Fruit fly (Drosophila melanogaster) whole organism, embryonic: ENCODE data around the gene CG18473.
A peak's percentile ranks its signal among the peaks of the same experiment; 100 is the strongest.

Source experiments
- Ada2b ChIP-seq: fragments of 200-800 bp; sonication (Bioruptor generic); IDR thresholded peaks from 2 replicates; pipeline ENCODE4 v1.3.6; 2022; ENCODE audit warnings: missing biosample characterization, missing genetic modification characterization
- CG10147 ChIP-seq: fragments of 200-800 bp; sonication (Bioruptor generic); optimal IDR thresholded peaks from 2 replicates; lab custom pipeline; 2019; ENCODE audit warnings: missing biosample characterization, mild to moderate bottlenecking, missing genetic modification characterization, moderate library complexity
- CG10543 ChIP-seq: fragments of 200-800 bp; sonication (Bioruptor generic); optimal IDR thresholded peaks from 3 replicates; lab custom pipeline; 2017; ENCODE audit warnings: missing biosample characterization, mild to moderate bottlenecking, missing genetic modification characterization, moderate library complexity
- CG10565 ChIP-seq: fragments of 200-800 bp; sonication (Bioruptor generic); optimal IDR thresholded peaks from 3 replicates; lab custom pipeline; 2016; ENCODE audit warnings: missing biosample characterization, mild to moderate bottlenecking, missing genetic modification characterization
- CG12299 ChIP-seq: fragments of 200-800 bp; sonication (Bioruptor generic); optimal IDR thresholded peaks from 2 replicates; lab custom pipeline; 2018; ENCODE audit warnings: missing biosample characterization, mild to moderate bottlenecking, missing genetic modification characterization
- CG12744 ChIP-seq: fragments of 200-800 bp; sonication (Bioruptor generic); optimal IDR thresholded peaks from 2 replicates; lab custom pipeline; 2016; ENCODE audit warnings: missing biosample characterization, missing genetic modification characterization
- CG12769 ChIP-seq: fragments of 200-800 bp; sonication (Bioruptor generic); optimal IDR thresholded peaks from 2 replicates; lab custom pipeline; 2019; ENCODE audit warnings: missing biosample characterization, mild to moderate bottlenecking, missing genetic modification characterization, moderate library complexity
- CG1792 ChIP-seq: fragments of 200-800 bp; sonication (Bioruptor generic); optimal IDR thresholded peaks from 2 replicates; lab custom pipeline; 2016; ENCODE audit warnings: missing biosample characterization, missing genetic modification characterization
- CG18262 ChIP-seq: fragments of 200-800 bp; optimal IDR thresholded peaks from 3 replicates; lab custom pipeline; 2019; ENCODE audit warnings: missing biosample characterization, mild to moderate bottlenecking, missing genetic modification characterization, moderate library complexity
- CG1832 ChIP-seq: fragments of 200-800 bp; sonication (Bioruptor generic); optimal IDR thresholded peaks from 2 replicates; lab custom pipeline; 2017; ENCODE audit warnings: missing biosample characterization, mild to moderate bottlenecking, missing genetic modification characterization, inconsistent platforms
- CG18476 ChIP-seq: fragments of 200-800 bp; sonication (Bioruptor generic); optimal IDR thresholded peaks from 2 replicates; lab custom pipeline; 2016; ENCODE audit warnings: missing biosample characterization, mild to moderate bottlenecking, missing genetic modification characterization
- CG2120 ChIP-seq: fragments of 200-800 bp; sonication (Bioruptor generic); optimal IDR thresholded peaks from 3 replicates; lab custom pipeline; 2016; ENCODE audit warnings: missing biosample characterization, missing genetic modification characterization
- CG30020 ChIP-seq: fragments of 200-800 bp; optimal IDR thresholded peaks from 2 replicates; lab custom pipeline; 2019; ENCODE audit warnings: missing biosample characterization, mild to moderate bottlenecking, missing genetic modification characterization, moderate library complexity
- CG3407 ChIP-seq: fragments of 200-800 bp; sonication (Bioruptor generic); optimal IDR thresholded peaks from 2 replicates; lab custom pipeline; 2018; ENCODE audit warnings: missing biosample characterization, mild to moderate bottlenecking, missing genetic modification characterization
- CG4617 ChIP-seq: fragments of 200-800 bp; sonication (Bioruptor generic); optimal IDR thresholded peaks from 3 replicates; lab custom pipeline; 2016; ENCODE audit warnings: missing biosample characterization, missing genetic modification characterization, borderline replicate concordance
- CG5953 ChIP-seq: fragments of 200-800 bp; sonication (Bioruptor generic); IDR thresholded peaks from 2 replicates; pipeline ENCODE4 v1.3.6; 2022; ENCODE audit warnings: missing biosample characterization, missing genetic modification characterization
- CG6254 ChIP-seq: fragments of 200-800 bp; sonication (Bioruptor generic); optimal IDR thresholded peaks from 3 replicates; lab custom pipeline; 2017; ENCODE audit warnings: mild to moderate bottlenecking, missing biosample characterization, missing genetic modification reagents, missing genetic modification characterization
- CG8281 ChIP-seq: fragments of 200-800 bp; sonication (Bioruptor generic); optimal IDR thresholded peaks from 2 replicates; lab custom pipeline; 2018; ENCODE audit warnings: missing biosample characterization, mild to moderate bottlenecking, missing genetic modification characterization, moderate library complexity
- D19B ChIP-seq: fragments of 200-800 bp; sonication (Bioruptor generic); optimal IDR thresholded peaks from 2 replicates; lab custom pipeline; 2017; ENCODE audit warnings: missing biosample characterization, mild to moderate bottlenecking, missing genetic modification characterization
- Dip2 ChIP-seq: fragments of 200-800 bp; sonication (Bioruptor generic); IDR thresholded peaks from 2 replicates; pipeline ENCODE4 v1.3.6; 2022; ENCODE audit warnings: missing biosample characterization, missing genetic modification characterization
- E2f2 ChIP-seq: fragments of 200-800 bp; sonication (Bioruptor generic); IDR thresholded peaks from 2 replicates; pipeline ENCODE4 v1.3.6; 2022; ENCODE audit warnings: missing biosample characterization, missing genetic modification characterization
- Eip74EF ChIP-seq, 2 experiments: fragments of 200-800 bp in 1 of 2; fragments of >200 bp in 1 of 2; sonication (Bioruptor generic) in 1 of 2; optimal IDR thresholded peaks; 2 replicates each; lab custom pipeline; 2017 to 2019; ENCODE audit warnings: missing biosample characterization in 2 of 2, missing genetic modification characterization in 2 of 2, mild to moderate bottlenecking in 1 of 2, moderate library complexity in 1 of 2
- Ets97D ChIP-seq: fragments of 200-800 bp; sonication (Bioruptor generic); optimal IDR thresholded peaks from 3 replicates; lab custom pipeline; 2016; ENCODE audit warnings: missing biosample characterization, missing genetic modification characterization
- HLH4C ChIP-seq: fragments of 200-800 bp; sonication (Bioruptor generic); IDR thresholded peaks from 3 replicates; pipeline ENCODE4 v1.3.6; 2022; ENCODE audit warnings: missing biosample characterization, missing genetic modification characterization; ENCODE audit not compliant: partially characterized antibody
- HmgD ChIP-seq: fragments of 200-800 bp; sonication (Bioruptor generic); optimal IDR thresholded peaks from 3 replicates; lab custom pipeline; 2016; ENCODE audit warnings: missing biosample characterization, missing genetic modification characterization
- Hr78 ChIP-seq, 2 experiments: fragments of 200-800 bp in 1 of 2; fragments of >200 bp in 1 of 2; sonication (Bioruptor generic) in 1 of 2; optimal IDR thresholded peaks; 2 replicates each; lab custom pipeline; 2017 to 2019; ENCODE audit warnings: missing biosample characterization in 2 of 2, missing genetic modification characterization in 2 of 2, mild to moderate bottlenecking in 1 of 2, moderate library complexity in 1 of 2
- Lim3 ChIP-seq: fragments of 200-800 bp; sonication (Bioruptor generic); IDR thresholded peaks from 2 replicates; pipeline ENCODE4 v1.3.6; 2022; ENCODE audit warnings: missing biosample characterization, missing genetic modification characterization
- Mad ChIP-seq: fragments of 200-800 bp; sonication (Bioruptor generic); optimal IDR thresholded peaks from 2 replicates; lab custom pipeline; 2016; ENCODE audit warnings: missing biosample characterization, missing genetic modification characterization
- NfI ChIP-seq: fragments of 200-800 bp; sonication (Bioruptor generic); optimal IDR thresholded peaks from 3 replicates; lab custom pipeline; 2018; ENCODE audit warnings: missing biosample characterization, mild to moderate bottlenecking, missing genetic modification characterization, moderate library complexity
- Oli ChIP-seq: fragments of 200-800 bp; sonication (Bioruptor generic); optimal IDR thresholded peaks from 2 replicates; lab custom pipeline; 2018; ENCODE audit warnings: missing biosample characterization, mild to moderate bottlenecking, missing genetic modification characterization, moderate library complexity
- ato ChIP-seq: fragments of 200-800 bp; sonication (Bioruptor generic); IDR thresholded peaks from 2 replicates; pipeline ENCODE4 v1.3.6; 2022; ENCODE audit warnings: missing biosample characterization, missing genetic modification characterization; ENCODE audit not compliant: partially characterized antibody
- bcd ChIP-seq: fragments of 200-800 bp; sonication (Bioruptor generic); optimal IDR thresholded peaks from 2 replicates; lab custom pipeline; 2017; ENCODE audit warnings: missing biosample characterization, mild to moderate bottlenecking, missing genetic modification characterization
- btn ChIP-seq: fragments of 200-800 bp; sonication (Bioruptor generic); optimal IDR thresholded peaks from 2 replicates; lab custom pipeline; 2016; ENCODE audit warnings: missing biosample characterization, missing genetic modification characterization
- chif ChIP-seq, 2 experiments: fragments of 200-800 bp; sonication (Bioruptor generic); optimal IDR thresholded peaks; 3 replicates each; lab custom pipeline; 2016; ENCODE audit warnings: missing biosample characterization in 2 of 2, missing genetic modification characterization in 2 of 2
- dpn ChIP-seq, 2 experiments: fragments of 200-800 bp; sonication (Bioruptor generic); optimal IDR thresholded peaks; 3 replicates each; lab custom pipeline; 2016; ENCODE audit warnings: missing biosample characterization in 2 of 2, missing genetic modification characterization in 2 of 2
- fd3F ChIP-seq: fragments of 200-800 bp; sonication (Bioruptor generic); optimal IDR thresholded peaks from 2 replicates; lab custom pipeline; 2018; ENCODE audit warnings: missing biosample characterization, mild to moderate bottlenecking, missing genetic modification characterization, moderate library complexity
- mam ChIP-seq: fragments of 200-800 bp; sonication (Bioruptor generic); optimal IDR thresholded peaks from 3 replicates; lab custom pipeline; 2016; ENCODE audit warnings: missing biosample characterization, missing genetic modification characterization
- mirr ChIP-seq: fragments of 200-800 bp; sonication (Bioruptor generic); optimal IDR thresholded peaks from 3 replicates; lab custom pipeline; 2018; ENCODE audit warnings: missing biosample characterization, mild to moderate bottlenecking, missing genetic modification characterization
- nerfin-2 ChIP-seq: fragments of 200-800 bp; sonication (Bioruptor generic); IDR thresholded peaks from 2 replicates; pipeline ENCODE4 v1.3.6; 2022; ENCODE audit warnings: missing biosample characterization, missing genetic modification characterization; ENCODE audit not compliant: partially characterized antibody
- nmo ChIP-seq: fragments of 200-800 bp; sonication (Bioruptor generic); optimal IDR thresholded peaks from 2 replicates; lab custom pipeline; 2018; ENCODE audit warnings: missing biosample characterization, mild to moderate bottlenecking, missing genetic modification characterization, moderate library complexity
- sens-2 ChIP-seq: fragments of 200-800 bp; sonication (Bioruptor generic); IDR thresholded peaks from 2 replicates; pipeline ENCODE4 v1.3.6; 2022; ENCODE audit warnings: missing biosample characterization, missing genetic modification characterization
- sqz ChIP-seq: fragments of 200-800 bp; sonication (Bioruptor generic); optimal IDR thresholded peaks from 3 replicates; lab custom pipeline; 2018; ENCODE audit warnings: missing biosample characterization, mild to moderate bottlenecking, missing genetic modification characterization
- ssp ChIP-seq: fragments of 200-800 bp; sonication (Bioruptor generic); IDR thresholded peaks from 2 replicates; pipeline ENCODE4 v1.3.6; 2022; ENCODE audit warnings: missing biosample characterization, missing genetic modification characterization
- stwl ChIP-seq: fragments of 200-800 bp; sonication (Bioruptor generic); optimal IDR thresholded peaks from 3 replicates; lab custom pipeline; 2018; ENCODE audit warnings: missing biosample characterization, mild to moderate bottlenecking, missing genetic modification characterization, moderate library complexity
- vfl ChIP-seq: fragments of 200-800 bp; sonication (Bioruptor generic); optimal IDR thresholded peaks from 2 replicates; lab custom pipeline; 2016; ENCODE audit warnings: missing biosample characterization, missing genetic modification characterization
- zen ChIP-seq: fragments of 200-800 bp; sonication (Bioruptor generic); optimal IDR thresholded peaks from 3 replicates; lab custom pipeline; 2018; ENCODE audit warnings: missing biosample characterization, mild to moderate bottlenecking, missing genetic modification characterization, moderate library complexity

CG18473 gene

DNA sequence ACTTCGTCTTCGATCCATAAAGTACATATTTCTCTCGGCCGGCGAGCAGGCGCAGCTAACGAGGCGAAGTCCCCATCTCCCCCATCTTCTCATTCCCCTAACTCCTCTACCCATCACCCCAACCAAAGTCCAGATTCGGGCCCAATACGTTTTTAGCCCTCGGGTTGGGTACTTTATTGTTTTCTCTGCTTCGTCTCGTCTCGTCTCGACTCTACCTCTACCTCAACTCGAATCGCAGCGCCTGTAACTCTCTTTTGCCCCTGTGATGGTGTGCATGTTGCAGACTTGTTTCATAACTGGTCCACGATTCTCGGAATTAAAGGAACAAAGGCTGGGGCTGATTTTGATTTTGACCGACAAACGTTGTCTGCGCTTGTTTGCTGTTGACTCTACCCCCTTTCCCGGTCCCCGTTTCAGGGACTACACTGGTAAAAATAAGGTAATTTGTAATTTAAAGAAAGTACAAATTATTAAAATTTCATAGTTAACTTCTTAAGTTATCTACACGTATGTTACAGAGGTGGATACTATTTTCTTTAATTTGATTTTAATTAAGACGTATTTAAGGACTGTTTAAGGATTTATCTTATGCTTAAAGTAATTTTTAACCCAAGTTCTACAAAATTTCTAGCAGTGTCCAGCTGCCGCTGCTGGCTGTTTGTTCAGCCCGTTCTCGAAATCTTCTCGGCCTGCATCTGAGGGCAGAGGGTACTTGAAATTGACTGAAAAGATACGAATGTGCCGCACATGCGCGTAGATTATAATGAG lies 15.7 kb downstream of the CG18473 start (continued):
- no peak for TF ChIP-seq ato (GFP tag; lab: Robert Waterston, UW)
- TF ChIP-seq CG2120 (GFP tag; lab: Kevin White, UChicago) = no peak
- no peak for TF ChIP-seq E2f2 (GFP tag; lab: Robert Waterston, UW)
- no peak for TF ChIP-seq btn (GFP tag; lab: Kevin White, UChicago)
- TF ChIP-seq nerfin-2 (GFP tag; lab: Robert Waterston, UW) = no peak
- peak; percentile 6 for TF ChIP-seq CG10543 (GFP tag; lab: Kevin White, UChicago)
- TF ChIP-seq Ets97D = no peak
- TF ChIP-seq HmgD = no peak
- TF ChIP-seq mam (GFP tag; lab: Kevin White, UChicago) = no peak
- peak in 1 of 2 experiments; percentile 66 for TF ChIP-seq Eip74EF (GFP tag; optimal IDR thresholded peaks at IDR 0.05; lab: Kevin White, UChicago)
- TF ChIP-seq Oli (tag; lab: Kevin White, UChicago) = peak; percentile 62
- TF ChIP-seq CG18476 (GFP tag; lab: Kevin White, UChicago) = peak; percentile 7
- no peak for TF ChIP-seq Lim3 (GFP tag; lab: Robert Waterston, UW)
- no peak for TF ChIP-seq ssp
- TF ChIP-seq Dip2 (GFP tag; lab: Robert Waterston, UW) = no peak
- TF ChIP-seq CG10147 (GFP tag; lab: Kevin White, UChicago) = no peak
- TF ChIP-seq CG5953 = no peak
- TF ChIP-seq stwl (tag; lab: Kevin White, UChicago) = no peak
- no peak for TF ChIP-seq Mad (GFP tag; lab: Kevin White, UChicago)
- peak; percentile 71 for TF ChIP-seq zen (tag; lab: Kevin White, UChicago)
- no peak for TF ChIP-seq Ada2b (GFP tag; lab: Robert Waterston, UW)
- TF ChIP-seq dpn (GFP tag; optimal IDR thresholded peaks at IDR 0.05; lab: Kevin White, UChicago) = peak in 1 of 2 experiments; percentile 20
- TF ChIP-seq D19B (GFP tag; lab: Kevin White, UChicago) = no peak
- no peak for TF ChIP-seq CG12299 (tag; lab: Kevin White, UChicago)
- no peak for TF ChIP-seq sens-2
- peak; percentile 91 for TF ChIP-seq CG18262 (tag; lab: Kevin White, UChicago)
- TF ChIP-seq NfI = no peak
- TF ChIP-seq CG12769 (tag; lab: Kevin White, UChicago) = no peak
- no peak for TF ChIP-seq fd3F
- TF ChIP-seq CG8281 (tag; lab: Kevin White, UChicago) = no peak
- no peak for TF ChIP-seq mirr (GFP tag; lab: Kevin White, UChicago)
- TF ChIP-seq HLH4C (GFP tag; lab: Robert Waterston, UW) = no peak
- TF ChIP-seq CG6254 = peak; percentile 72
- TF ChIP-seq CG4617 (GFP tag; lab: Kevin White, UChicago) = no peak
- TF ChIP-seq CG3407 = peak; percentile 36
- peak; percentile 34 for TF ChIP-seq bcd
- no peak for TF ChIP-seq vfl (GFP tag; lab: Kevin White, UChicago)
- peak; percentile 79 for TF ChIP-seq nmo
- no peak for TF ChIP-seq CG1832 (GFP tag; lab: Kevin White, UChicago)
- TF ChIP-seq Hr78 (GFP tag; optimal IDR thresholded peaks at IDR 0.05; lab: Kevin White, UChicago) = peak in 1 of 2 experiments; percentile 54
- TF ChIP-seq sqz (GFP tag; lab: Kevin White, UChicago) = peak; percentile 68
- no peak for TF ChIP-seq CG1792
- TF ChIP-seq CG30020 (tag; lab: Kevin White, UChicago) = peak; percentile 27
- TF ChIP-seq CG12744 (GFP tag; lab: Kevin White, UChicago) = no peak
- TF ChIP-seq CG10565 (GFP tag; lab: Kevin White, UChicago) = no peak
- no peak for TF ChIP-seq chif (GFP tag; optimal IDR thresholded peaks at IDR 0.05; lab: Kevin White, UChicago)
